Fruit fly (Drosophila melanogaster): ENCODE results near the gene eIF5.

Gene eIF5

DNA sequence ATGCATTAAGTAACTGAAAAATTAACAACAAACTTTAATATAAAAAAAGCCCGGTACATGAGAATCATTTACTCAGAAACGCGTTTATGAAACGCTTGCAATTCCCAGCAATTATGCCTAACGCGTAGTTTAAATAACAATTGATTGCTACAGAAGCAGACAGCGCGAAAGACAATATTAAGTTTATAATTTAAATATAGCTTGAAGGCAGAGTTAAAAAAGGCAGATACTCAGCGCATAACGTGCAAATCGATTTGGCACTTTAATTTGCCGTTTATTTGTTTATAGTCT is 50.9 kb downstream of the eIF5 start, which contains the start of gene CG8924:
TSS of gene CG8924 (plus strand) at position 122 of the 291 bp plus-strand sequence.
- TF ChIP-seq Dp (GFP tag; optimal IDR thresholded peaks at IDR 0.05) = peak; percentile 42
- peak; percentile 58 for TF ChIP-seq pfk (GFP tag; optimal IDR thresholded peaks at IDR 0.05)
- TF ChIP-seq gfzf (GFP tag; optimal IDR thresholded peaks at IDR 0.05) = peak; percentile 61
- peak; percentile 83 for TF ChIP-seq CG30020 (tag; optimal IDR thresholded peaks at IDR 0.05)
- TF ChIP-seq CG7745 (tag; optimal IDR thresholded peaks at IDR 0.05) = no peak
- peak; percentile 40 for TF ChIP-seq Dref (GFP tag; IDR thresholded peaks at IDR 0.05)
- peak; percentile 98 for TF ChIP-seq her (GFP tag; optimal IDR thresholded peaks at IDR 0.05)
- peak; percentile 9 for TF ChIP-seq pzg (GFP tag; optimal IDR thresholded peaks at IDR 0.05)
- TF ChIP-seq CG6175 (GFP tag; IDR thresholded peaks at IDR 0.05) = no peak
- no peak for TF ChIP-seq NK7.1 (GFP tag; optimal IDR thresholded peaks at IDR 0.05)
- TF ChIP-seq E2f2 (GFP tag; IDR thresholded peaks at IDR 0.05) = peak; percentile 52
- 0 out of 3 replicates have a peak, but pooled peaks have one; percentile 26 for TF ChIP-seq Opbp (GFP tag; IDR thresholded peaks at IDR 0.05; ENCODE audit: partially characterized antibody)
- TF ChIP-seq CG17361 (GFP tag; IDR thresholded peaks at IDR 0.05) = 0 out of 3 replicates have a peak, but pooled peaks have one; percentile 8
- TF ChIP-seq CG1024 (GFP tag; IDR thresholded peaks at IDR 0.05) = peak; percentile 43; the same call in 1 of the 2 replicates

DNA sequence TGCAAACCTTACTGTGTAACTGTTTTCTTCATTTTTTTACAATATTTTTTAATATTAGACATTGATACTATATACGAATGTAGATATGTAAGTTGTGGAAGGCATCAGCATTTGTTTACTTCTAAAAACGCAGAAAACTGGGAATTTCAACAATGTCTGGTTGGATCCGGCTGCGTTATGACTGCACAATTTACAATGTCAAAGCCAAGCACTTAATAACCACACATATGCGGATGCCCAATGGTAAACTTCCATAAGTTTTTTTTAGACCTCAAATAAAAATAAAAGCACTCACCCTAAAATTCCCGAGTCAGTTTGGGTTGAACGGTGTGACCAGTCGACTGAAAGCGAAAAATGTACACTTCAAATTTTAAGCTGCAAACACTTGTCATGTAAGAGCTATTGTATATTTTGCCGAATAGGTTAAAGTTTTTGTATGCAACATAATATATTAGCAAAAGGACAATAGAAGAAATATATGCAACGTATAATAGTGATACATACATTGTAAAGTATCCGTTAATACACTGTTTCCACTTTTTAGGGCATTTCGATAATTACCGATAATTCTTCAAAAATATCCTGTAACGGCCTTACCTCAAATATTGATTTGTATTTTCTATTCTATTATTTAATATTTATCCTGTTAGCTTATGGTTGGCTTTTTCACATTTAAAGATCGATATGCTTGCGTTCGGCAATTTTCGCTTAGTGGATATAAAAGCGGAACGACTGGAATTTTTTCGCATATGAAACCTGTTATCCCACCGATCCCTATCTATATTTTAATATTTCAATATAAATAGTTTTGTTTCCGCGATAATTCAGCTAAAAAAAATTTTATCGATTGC is 51.4 kb downstream of the eIF5 start, which contains the start of gene Stim:
TSS of gene Stim (minus strand) at position 347 of the 851 bp plus-strand sequence.
- TF ChIP-seq CG43689 (GFP tag; IDR thresholded peaks at IDR 0.05) (no peak), CG11504 (tag; optimal IDR thresholded peaks at IDR 0.05) (no peak), D19A (tag; optimal IDR thresholded peaks at IDR 0.05) (no peak), CG4730 (GFP tag; IDR thresholded peaks at IDR 0.05) (no peak), CG17385 (GFP tag; optimal IDR thresholded peaks at IDR 0.05) (no peak), CG10979 (tag; optimal IDR thresholded peaks at IDR 0.05) (peak; percentile 0), pan (optimal IDR thresholded peaks at IDR 0.05) (no peak), pan (GFP tag; optimal IDR thresholded peaks at IDR 0.05 in 1 of 2, IDR thresholded peaks at IDR 0.05 in 1 of 2) (no peak), CG18011 (GFP tag; optimal IDR thresholded peaks at IDR 0.05) (no peak), MBD-R2 (GFP tag; IDR thresholded peaks at IDR 0.05) (peak; percentile 11; the same call in 1 of the 2 replicates), h (optimal IDR thresholded peaks at IDR 0.05) (no peak), Oli (tag; optimal IDR thresholded peaks at IDR 0.05) (no peak), tna (GFP tag; IDR thresholded peaks at IDR 0.05; ENCODE audit: partially characterized antibody) (no peak), MTF-1 (GFP tag; optimal IDR thresholded peaks at IDR 0.05; ENCODE audit: borderline replicate concordance) (no peak), lola (GFP tag; optimal IDR thresholded peaks at IDR 0.05) (peak in 1 of 3 experiments; percentile 70), seq (GFP tag; IDR thresholded peaks at IDR 0.05) (no peak), CG3838 (GFP tag; optimal IDR thresholded peaks at IDR 0.05) (no peak), Jarid2 (GFP tag; optimal IDR thresholded peaks at IDR 0.05) (no peak), tap (tag; optimal IDR thresholded peaks at IDR 0.05) (no peak), CG14710 (tag; optimal IDR thresholded peaks at IDR 0.05) (peak; percentile 23), az2 (GFP tag; optimal IDR thresholded peaks at IDR 0.05) (no peak), CG10209 (GFP tag; optimal IDR thresholded peaks at IDR 0.05) (no peak), Hr78 (GFP tag; optimal IDR thresholded peaks at IDR 0.05) (no peak), sim (GFP tag; IDR thresholded peaks at IDR 0.05) (no peak), MESR4 (GFP tag; optimal IDR thresholded peaks at IDR 0.05) (peak; percentile 58), eyg (GFP tag; optimal IDR thresholded peaks at IDR 0.05) (no peak), CkIIα-i1 (GFP tag; IDR thresholded peaks at IDR 0.05) (no peak), YL-1 (GFP tag; optimal IDR thresholded peaks at IDR 0.05) (no peak), CG11696 (GFP tag; IDR thresholded peaks at IDR 0.05) (no peak), bowl (GFP tag; IDR thresholded peaks at IDR 0.05) (no peak), dati (GFP tag; IDR thresholded peaks at IDR 0.05) (no peak), B-H2 (GFP tag; optimal IDR thresholded peaks at IDR 0.05) (no peak), CG8089 (GFP tag; optimal IDR thresholded peaks at IDR 0.05) (no peak), bab2 (GFP tag; optimal IDR thresholded peaks at IDR 0.05) (no peak), NfI (GFP tag; optimal IDR thresholded peaks at IDR 0.05) (no peak)

Measured in whole organism, embryonic.